Worm (Caenorhabditis elegans) whole organism, L4 larva: ENCODE results near the gene puf-12.

Experiments used
- Y5F2A.4 ChIP-seq: fragments of 200-800 bp; sonication (Bioruptor generic); optimal IDR thresholded peaks from 2 replicates; lab custom pipeline; 2018; ENCODE audit warnings: mild to moderate bottlenecking, missing genetic modification characterization, missing compliant biosample characterization
- aly-2 ChIP-seq: sonication (generic microtip); optimal IDR thresholded peaks from 2 replicates; lab custom pipeline; 2018; ENCODE audit warnings: missing biosample characterization, missing genetic modification characterization
- ces-1 ChIP-seq: fragments of 150-350 bp; sonication (generic microtip); optimal IDR thresholded peaks from 4 replicates; lab custom pipeline; 2014; ENCODE audit warnings: missing biosample characterization, missing genetic modification reagents, missing genetic modification characterization

- TF ChIP-seq aly-2 (tag; lab: Kevin White, UChicago), result no peak
- no peak for TF ChIP-seq Y5F2A.4
- TF ChIP-seq ces-1 (GFP tag; lab: Kevin White, UChicago), result no peak
Measured at ce11 chrII:10121725-10122124, 21.6 kb downstream of the puf-12 start, which contains the start of gene lov-1.
